Fruit fly (Drosophila melanogaster) whole organism, embryonic: ENCODE measurements around the gene CG6695.

ENCODE experiments used
- BEAF-32 ChIP-seq: fragments of 200-800 bp; sonication (Bioruptor generic); optimal IDR thresholded peaks from 3 replicates; lab custom pipeline; 2017; ENCODE audit warnings: missing biosample characterization, missing genetic modification characterization, mild to moderate bottlenecking, moderate library complexity, missing genetic modification reagents
- BtbVII ChIP-seq: fragments of 200-800 bp; sonication (Bioruptor generic); optimal IDR thresholded peaks from 3 replicates; lab custom pipeline; 2017; ENCODE audit warnings: missing biosample characterization, mild to moderate bottlenecking, missing genetic modification characterization
- CG10543 ChIP-seq: fragments of 200-800 bp; sonication (Bioruptor generic); optimal IDR thresholded peaks from 3 replicates; lab custom pipeline; 2017; ENCODE audit warnings: missing biosample characterization, mild to moderate bottlenecking, missing genetic modification characterization, moderate library complexity
- CG10654 ChIP-seq: fragments of 200-800 bp; sonication (Bioruptor generic); optimal IDR thresholded peaks from 2 replicates; lab custom pipeline; 2016; ENCODE audit warnings: missing biosample characterization, missing genetic modification characterization
- CG1603 ChIP-seq: fragments of 200-800 bp; sonication (Bioruptor generic); optimal IDR thresholded peaks from 2 replicates; lab custom pipeline; 2019; ENCODE audit warnings: missing biosample characterization, mild to moderate bottlenecking, missing genetic modification characterization, moderate library complexity
- CG17328 ChIP-seq: fragments of 200-800 bp; sonication (Bioruptor generic); IDR thresholded peaks from 2 replicates; pipeline ENCODE4 v1.3.6; 2022; ENCODE audit warnings: missing biosample characterization, missing genetic modification characterization
- CG2129 ChIP-seq: fragments of 200-800 bp; sonication (Bioruptor generic); IDR thresholded peaks from 2 replicates; pipeline ENCODE4 v1.3.6; 2022; ENCODE audit warnings: missing biosample characterization, missing genetic modification characterization; ENCODE audit not compliant: partially characterized antibody
- CG30431 ChIP-seq: fragments of 200-800 bp; sonication (Bioruptor generic); optimal IDR thresholded peaks from 2 replicates; lab custom pipeline; 2017; ENCODE audit warnings: missing biosample characterization, missing genetic modification characterization
- CG31388 ChIP-seq: fragments of 200-800 bp; sonication (Bioruptor generic); optimal IDR thresholded peaks from 2 replicates; lab custom pipeline; 2016; ENCODE audit warnings: missing biosample characterization, missing genetic modification characterization
- CG32767 ChIP-seq: fragments of 200-800 bp; sonication (Bioruptor generic); IDR thresholded peaks from 2 replicates; pipeline ENCODE4 v1.3.6; 2022; ENCODE audit warnings: missing biosample characterization, missing genetic modification characterization
- CG3726 ChIP-seq: fragments of 200-800 bp; sonication (Bioruptor generic); IDR thresholded peaks from 3 replicates; pipeline ENCODE4, ENCODE4 v1.3.6; 2022; ENCODE audit warnings: missing biosample characterization, missing genetic modification characterization
- CG3995 ChIP-seq: fragments of 200-800 bp; sonication (Bioruptor generic); optimal IDR thresholded peaks from 3 replicates; lab custom pipeline; 2016; ENCODE audit warnings: missing biosample characterization, missing genetic modification characterization
- CG5180 ChIP-seq: fragments of 200-800 bp; sonication (Bioruptor generic); optimal IDR thresholded peaks from 3 replicates; lab custom pipeline; 2017; ENCODE audit warnings: missing biosample characterization, missing genetic modification characterization, mild to moderate bottlenecking, moderate library complexity, missing genetic modification reagents
- CG6765 ChIP-seq: fragments of 200-800 bp; sonication (Bioruptor generic); optimal IDR thresholded peaks from 3 replicates; lab custom pipeline; 2017; ENCODE audit warnings: missing biosample characterization, mild to moderate bottlenecking, missing genetic modification characterization
- CG6791 ChIP-seq: fragments of 200-800 bp; sonication (Bioruptor generic); IDR thresholded peaks from 3 replicates; pipeline ENCODE4 v1.3.6; 2022; ENCODE audit warnings: missing biosample characterization, missing genetic modification characterization; ENCODE audit not compliant: partially characterized antibody
- Dll ChIP-seq: fragments of 200-800 bp; sonication (Bioruptor generic); IDR thresholded peaks from 4 replicates; pipeline ENCODE4 v1.3.6; 2022; ENCODE audit warnings: missing biosample characterization, missing genetic modification characterization; ENCODE audit not compliant: partially characterized antibody
- Dp ChIP-seq: fragments of 200-800 bp; sonication (Bioruptor generic); optimal IDR thresholded peaks from 2 replicates; lab custom pipeline; 2018; ENCODE audit warnings: missing biosample characterization, mild to moderate bottlenecking, missing genetic modification characterization, moderate library complexity
- Hmr ChIP-seq: fragments of 200-800 bp; sonication (Bioruptor generic); optimal IDR thresholded peaks from 3 replicates; lab custom pipeline; 2017; ENCODE audit warnings: mild to moderate bottlenecking, missing biosample characterization, missing genetic modification reagents, missing genetic modification characterization
- Mad ChIP-seq: fragments of 200-800 bp; sonication (Bioruptor generic); optimal IDR thresholded peaks from 2 replicates; lab custom pipeline; 2016; ENCODE audit warnings: missing biosample characterization, missing genetic modification characterization
- NFAT ChIP-seq: fragments of 200-800 bp; sonication (Bioruptor generic); IDR thresholded peaks from 2 replicates; pipeline ENCODE4 v1.3.6; 2022; ENCODE audit warnings: missing biosample characterization, missing genetic modification characterization
- Six4 ChIP-seq: fragments of 200-800 bp; sonication (Bioruptor generic); optimal IDR thresholded peaks from 2 replicates; lab custom pipeline; 2016; ENCODE audit warnings: missing biosample characterization, missing genetic modification characterization
- Xbp1 ChIP-seq: fragments of 200-800 bp; sonication (Bioruptor generic); optimal IDR thresholded peaks from 3 replicates; lab custom pipeline; 2016; ENCODE audit warnings: missing biosample characterization, mild to moderate bottlenecking, missing genetic modification characterization
- ab ChIP-seq: fragments of 200-800 bp; sonication (Bioruptor generic); optimal IDR thresholded peaks from 2 replicates; lab custom pipeline; 2016; ENCODE audit warnings: missing biosample characterization, missing genetic modification characterization
- al ChIP-seq: fragments of 200-800 bp; sonication (Bioruptor generic); IDR thresholded peaks from 2 replicates; pipeline ENCODE4 v1.3.6; 2022; ENCODE audit warnings: missing biosample characterization, missing genetic modification characterization
- ap ChIP-seq: fragments of 200-800 bp; sonication (Bioruptor generic); IDR thresholded peaks from 2 replicates; pipeline ENCODE4 v1.3.6; 2022; ENCODE audit warnings: missing biosample characterization, missing genetic modification characterization
- chif ChIP-seq, 2 experiments: fragments of 200-800 bp; sonication (Bioruptor generic); optimal IDR thresholded peaks; 3 replicates each; lab custom pipeline; 2016; ENCODE audit warnings: missing biosample characterization in 2 of 2, missing genetic modification characterization in 2 of 2
- crc ChIP-seq: fragments of 200-800 bp; sonication (Bioruptor generic); optimal IDR thresholded peaks from 2 replicates; lab custom pipeline; 2016; ENCODE audit warnings: missing biosample characterization, missing genetic modification characterization
- crol ChIP-seq: fragments of 200-800 bp; sonication (Bioruptor generic); IDR thresholded peaks from 2 replicates; pipeline ENCODE4 v1.3.6; 2022; ENCODE audit warnings: missing biosample characterization, missing genetic modification characterization
- dpn ChIP-seq, 2 experiments: fragments of 200-800 bp; sonication (Bioruptor generic); optimal IDR thresholded peaks; 3 replicates each; lab custom pipeline; 2016; ENCODE audit warnings: missing biosample characterization in 2 of 2, missing genetic modification characterization in 2 of 2
- fd96Cb ChIP-seq: fragments of 200-800 bp; sonication (Bioruptor generic); optimal IDR thresholded peaks from 2 replicates; lab custom pipeline; 2018; ENCODE audit warnings: missing biosample characterization, mild to moderate bottlenecking, missing genetic modification characterization, moderate library complexity
- fu2 ChIP-seq: fragments of 200-800 bp; sonication (Bioruptor generic); optimal IDR thresholded peaks from 2 replicates; lab custom pipeline; 2016; ENCODE audit warnings: missing biosample characterization, missing genetic modification characterization
- gt ChIP-seq: fragments of 200-800 bp; sonication (Bioruptor generic); IDR thresholded peaks from 2 replicates; pipeline ENCODE4 v1.3.6; 2022; ENCODE audit warnings: missing biosample characterization, missing genetic modification characterization
- hkb ChIP-seq, 2 experiments: fragments of 200-800 bp in 1 of 2; fragments of >200 bp in 1 of 2; sonication (Bioruptor generic) in 1 of 2; IDR thresholded peaks in 1 of 2; optimal IDR thresholded peaks in 1 of 2; 2 replicates each; pipeline versions ENCODE4 v1.3.6 to Lab custom; 2017 to 2022; ENCODE audit warnings: missing biosample characterization in 1 of 2, missing genetic modification characterization in 1 of 2
- luna ChIP-seq: fragments of 200-800 bp; sonication (Bioruptor generic); optimal IDR thresholded peaks from 2 replicates; lab custom pipeline; 2016; ENCODE audit warnings: missing biosample characterization, missing genetic modification characterization
- nau ChIP-seq: fragments of 200-800 bp; sonication (Bioruptor generic); optimal IDR thresholded peaks from 3 replicates; lab custom pipeline; 2017; ENCODE audit warnings: missing biosample characterization, mild to moderate bottlenecking, missing genetic modification characterization, missing genetic modification reagents
- nerfin-1 ChIP-seq: fragments of 200-800 bp; sonication (Bioruptor generic); optimal IDR thresholded peaks from 3 replicates; lab custom pipeline; 2019; ENCODE audit warnings: missing biosample characterization, mild to moderate bottlenecking, missing genetic modification characterization, moderate library complexity
- onecut ChIP-seq: fragments of 200-800 bp; sonication (Bioruptor generic); IDR thresholded peaks from 2 replicates; pipeline ENCODE4 v1.3.6; 2022; ENCODE audit warnings: missing biosample characterization, missing genetic modification characterization
- row ChIP-seq: fragments of 200-800 bp; sonication (Bioruptor generic); IDR thresholded peaks from 3 replicates; pipeline ENCODE4 v1.3.6; 2022; ENCODE audit warnings: missing biosample characterization, missing genetic modification characterization
- seq ChIP-seq: fragments of 200-800 bp; sonication (Bioruptor generic); IDR thresholded peaks from 2 replicates; pipeline ENCODE4 v1.3.6; 2022; ENCODE audit warnings: missing biosample characterization, missing genetic modification characterization
- sna ChIP-seq: fragments of 200-800 bp; sonication (Bioruptor generic); IDR thresholded peaks from 2 replicates; pipeline ENCODE4 v1.3.6; 2022; ENCODE audit warnings: missing biosample characterization, missing genetic modification characterization; ENCODE audit not compliant: partially characterized antibody
- sug ChIP-seq: fragments of 200-800 bp; optimal IDR thresholded peaks from 2 replicates; lab custom pipeline; 2019; ENCODE audit warnings: missing biosample characterization, mild to moderate bottlenecking, missing genetic modification characterization, moderate library complexity
- tin ChIP-seq: fragments of 200-800 bp; sonication (Bioruptor generic); optimal IDR thresholded peaks from 3 replicates; lab custom pipeline; 2016; ENCODE audit warnings: missing biosample characterization, missing genetic modification characterization
- toy ChIP-seq: fragments of 200-800 bp; sonication (Bioruptor generic); IDR thresholded peaks from 2 replicates; pipeline ENCODE4 v1.3.6; 2022; ENCODE audit warnings: missing biosample characterization, missing genetic modification characterization
- trem ChIP-seq: fragments of 200-800 bp; optimal IDR thresholded peaks from 3 replicates; lab custom pipeline; 2019; ENCODE audit warnings: missing biosample characterization, mild to moderate bottlenecking, missing genetic modification characterization, moderate library complexity
- trh ChIP-seq: fragments of 200-800 bp; sonication (Bioruptor generic); optimal IDR thresholded peaks from 2 replicates; lab custom pipeline; 2016; ENCODE audit warnings: missing biosample characterization, missing genetic modification characterization
- twi ChIP-seq: fragments of 200-800 bp; optimal IDR thresholded peaks from 2 replicates; lab custom pipeline; 2019; ENCODE audit warnings: missing biosample characterization, mild to moderate bottlenecking, missing genetic modification characterization, moderate library complexity
- tx ChIP-seq: fragments of 200-800 bp; sonication (Bioruptor generic); optimal IDR thresholded peaks from 2 replicates; lab custom pipeline; 2016; ENCODE audit warnings: missing biosample characterization, missing genetic modification characterization
- zf30C ChIP-seq: fragments of 200-800 bp; sonication (Bioruptor generic); optimal IDR thresholded peaks from 3 replicates; lab custom pipeline; 2018; ENCODE audit warnings: missing biosample characterization, mild to moderate bottlenecking, missing genetic modification characterization
- zfh1 ChIP-seq: fragments of 200-800 bp; sonication (Bioruptor generic); IDR thresholded peaks from 3 replicates; pipeline ENCODE4 v1.3.6; 2022; ENCODE audit warnings: missing biosample characterization, missing genetic modification characterization
- zfh2 ChIP-seq: fragments of 200-800 bp; sonication (Bioruptor generic); optimal IDR thresholded peaks from 2 replicates; lab custom pipeline; 2016; ENCODE audit warnings: missing biosample characterization, missing genetic modification characterization

The CG6695 gene

DNA sequence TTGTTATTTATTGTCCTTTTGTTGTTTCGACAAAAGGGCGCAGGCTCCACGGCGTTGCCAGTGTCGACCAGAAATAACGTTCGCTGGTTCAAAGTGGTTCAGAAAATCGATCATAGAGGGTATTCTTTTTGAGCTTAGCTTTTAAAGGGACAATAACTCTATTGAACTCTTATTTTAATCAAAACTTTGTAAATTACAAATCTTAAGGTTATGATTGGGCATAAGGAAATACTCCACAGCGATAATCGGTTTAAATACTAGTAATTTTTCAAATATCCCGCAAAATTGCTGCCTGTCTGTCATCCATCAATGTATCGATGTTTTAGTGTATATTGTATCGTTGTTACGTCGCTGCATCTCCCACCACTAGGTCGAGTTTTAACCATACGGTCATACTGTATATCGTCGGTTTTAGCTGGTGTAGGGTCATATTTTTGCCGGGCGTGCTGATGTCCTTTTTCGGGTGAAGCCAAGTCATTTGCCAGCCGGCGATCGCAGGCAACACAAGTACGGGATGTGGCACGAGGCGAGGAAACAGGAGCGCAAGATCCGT is at the start of gene CG6695, which contains the start of gene CG31125:
CG6695 (plus strand) TSS at position 391 of the 553 bp plus-strand sequence.
CG31125 (minus strand) TSS at position 51 of the 553 bp plus-strand sequence.
- TF ChIP-seq onecut (GFP tag; lab: Robert Waterston, UW): no peak
- TF ChIP-seq gt (GFP tag; lab: Robert Waterston, UW): no peak
- no peak for TF ChIP-seq CG5180 (GFP tag; lab: Kevin White, UChicago)
- no peak for TF ChIP-seq fd96Cb (tag; lab: Kevin White, UChicago)
- no peak for TF ChIP-seq ab (GFP tag; lab: Kevin White, UChicago)
- peak; percentile 77 for TF ChIP-seq zfh2 (GFP tag; lab: Kevin White, UChicago)
- TF ChIP-seq CG30431: no peak
- peak; percentile 20 for TF ChIP-seq CG10543 (GFP tag; lab: Kevin White, UChicago)
- TF ChIP-seq NFAT: peak; percentile 63; the same call in 1 of the 2 replicates
- peak; percentile 73 for TF ChIP-seq trem (tag; lab: Kevin White, UChicago)
- TF ChIP-seq al (GFP tag; lab: Robert Waterston, UW): peak; percentile 34; the same call in 1 of the 2 replicates
- peak; percentile 28 for TF ChIP-seq nerfin-1
- TF ChIP-seq tin (GFP tag; lab: Kevin White, UChicago): peak; percentile 58
- peak; percentile 70 for TF ChIP-seq sna (GFP tag; lab: Robert Waterston, UW)
- peak; percentile 71 for TF ChIP-seq hkb (optimal IDR thresholded peaks at IDR 0.05; lab: Kevin White, UChicago)
- TF ChIP-seq hkb (GFP tag; IDR thresholded peaks at IDR 0.05; lab: Robert Waterston, UW): no peak
- no peak for TF ChIP-seq crc
- no peak for TF ChIP-seq toy (GFP tag; lab: Robert Waterston, UW)
- TF ChIP-seq luna (GFP tag; lab: Kevin White, UChicago): peak; percentile 71
- no peak for TF ChIP-seq crol (GFP tag; lab: Robert Waterston, UW)
- TF ChIP-seq CG3726 (GFP tag; lab: Robert Waterston, UW): no peak
- TF ChIP-seq zfh1 (GFP tag; lab: Robert Waterston, UW): 0 out of 3 replicates have a peak, but pooled peaks have one; percentile 40
- TF ChIP-seq Six4 (GFP tag; lab: Kevin White, UChicago): peak; percentile 27
- TF ChIP-seq chif (GFP tag; optimal IDR thresholded peaks at IDR 0.05; lab: Kevin White, UChicago): peak; percentile 44 to 65
- peak; percentile 67 for TF ChIP-seq fu2 (GFP tag; lab: Kevin White, UChicago)
- peak; percentile 40 for TF ChIP-seq CG10654 (GFP tag; lab: Kevin White, UChicago)
- peak; percentile 94 for TF ChIP-seq BEAF-32
- TF ChIP-seq dpn (GFP tag; optimal IDR thresholded peaks at IDR 0.05; lab: Kevin White, UChicago): peak; percentile 65 to 67
- TF ChIP-seq CG31388 (GFP tag; lab: Kevin White, UChicago): no peak
- TF ChIP-seq CG17328 (GFP tag; lab: Robert Waterston, UW): peak; percentile 11; the same call in 1 of the 2 replicates
- no peak for TF ChIP-seq CG32767 (GFP tag; lab: Robert Waterston, UW)
- TF ChIP-seq tx (GFP tag; lab: Kevin White, UChicago): peak; percentile 63
- no peak for TF ChIP-seq Hmr (GFP tag; lab: Kevin White, UChicago)
- TF ChIP-seq zf30C: no peak
- TF ChIP-seq sug (tag; lab: Kevin White, UChicago): no peak
- TF ChIP-seq CG2129 (GFP tag; lab: Robert Waterston, UW): peak; percentile 55; the same call in 1 of the 2 replicates
- peak; percentile 71 for TF ChIP-seq Xbp1 (GFP tag; lab: Kevin White, UChicago)
- TF ChIP-seq CG6791: peak; percentile 86
- peak; percentile 47 for TF ChIP-seq twi (tag; lab: Kevin White, UChicago)
- TF ChIP-seq nau: no peak
- TF ChIP-seq trh (GFP tag; lab: Kevin White, UChicago): no peak
- TF ChIP-seq seq (GFP tag; lab: Robert Waterston, UW): no peak
- TF ChIP-seq BtbVII (GFP tag; lab: Kevin White, UChicago): no peak
- TF ChIP-seq ap (GFP tag; lab: Robert Waterston, UW): no peak
- TF ChIP-seq CG6765 (GFP tag; lab: Kevin White, UChicago): no peak
- TF ChIP-seq CG1603 (tag; lab: Kevin White, UChicago): peak; percentile 73
- TF ChIP-seq CG3995 (GFP tag; lab: Kevin White, UChicago): peak; percentile 28
- peak; percentile 83 for TF ChIP-seq Dp
- TF ChIP-seq Mad (GFP tag; lab: Kevin White, UChicago): peak; percentile 58
- TF ChIP-seq Dll (GFP tag; lab: Robert Waterston, UW): peak; percentile 82
- TF ChIP-seq row (GFP tag; lab: Robert Waterston, UW): peak; percentile 70
